Fruit fly (Drosophila melanogaster): ENCODE results near the gene Eogt.

Gene Eogt

dm6 chr2L:2361893-2362807, 18.7 kb upstream of the Eogt start:
- peak; percentile 11 for TF ChIP-seq tai (GFP tag; optimal IDR thresholded peaks at IDR 0.05)
- no peak for TF ChIP-seq HLH106 (tag; optimal IDR thresholded peaks at IDR 0.05)
- no peak for TF ChIP-seq Rel (GFP tag; optimal IDR thresholded peaks at IDR 0.05)
- TF ChIP-seq Rel (tag; optimal IDR thresholded peaks at IDR 0.05), result peak; percentile 37

dm6 chr2L:2362808-2363394, 18.0 kb upstream of the Eogt start:
- peak; percentile 86 for TF ChIP-seq Hnf4 (GFP tag; optimal IDR thresholded peaks at IDR 0.05)
- peak; percentile 29 for TF ChIP-seq h (GFP tag; optimal IDR thresholded peaks at IDR 0.05)
- TF ChIP-seq fru (GFP tag; optimal IDR thresholded peaks at IDR 0.05), result peak; percentile 70
- TF ChIP-seq Rel (GFP tag; optimal IDR thresholded peaks at IDR 0.05), result no peak
- peak; percentile 36 for TF ChIP-seq Rel (tag; optimal IDR thresholded peaks at IDR 0.05)
- no peak for TF ChIP-seq Dif (GFP tag; optimal IDR thresholded peaks at IDR 0.05; ENCODE audit: partially characterized antibody)

dm6 chr2L:2363626-2364147, 17.2 kb upstream of the Eogt start:
- TF ChIP-seq Mio (GFP tag; optimal IDR thresholded peaks at IDR 0.05) (no peak), brk (GFP tag; optimal IDR thresholded peaks at IDR 0.05) (peak; percentile 93), sv (GFP tag; optimal IDR thresholded peaks at IDR 0.05) (peak; percentile 85), dl (GFP tag; optimal IDR thresholded peaks at IDR 0.05; ENCODE audit: insufficient read depth in 1 of 2, partially characterized antibody in 2 of 2) (no peak), br (GFP tag; optimal IDR thresholded peaks at IDR 0.05) (peak; percentile 84), CG32264 (GFP tag; optimal IDR thresholded peaks at IDR 0.05) (peak; percentile 65), fru (GFP tag; optimal IDR thresholded peaks at IDR 0.05) (peak; percentile 93), h (GFP tag; optimal IDR thresholded peaks at IDR 0.05) (peak; percentile 96), Dfd (GFP tag; optimal IDR thresholded peaks at IDR 0.05) (no peak), OdsH (GFP tag; optimal IDR thresholded peaks at IDR 0.05) (peak; percentile 92), Vsx2 (GFP tag; optimal IDR thresholded peaks at IDR 0.05; ENCODE audit: partially characterized antibody) (no peak), pan (optimal IDR thresholded peaks at IDR 0.05) (no peak), woc (GFP tag; optimal IDR thresholded peaks at IDR 0.05) (peak; percentile 78), jim (GFP tag; optimal IDR thresholded peaks at IDR 0.05) (no peak), Hr78 (GFP tag; optimal IDR thresholded peaks at IDR 0.05) (no peak), Abd-B (GFP tag; optimal IDR thresholded peaks at IDR 0.05) (no peak), lola (GFP tag; optimal IDR thresholded peaks at IDR 0.05) (no peak), dsf (GFP tag; optimal IDR thresholded peaks at IDR 0.05; ENCODE audit: borderline replicate concordance) (peak; percentile 41), Hnf4 (GFP tag; optimal IDR thresholded peaks at IDR 0.05) (peak; percentile 82), usp (GFP tag; optimal IDR thresholded peaks at IDR 0.05) (no peak), foxo (GFP tag; optimal IDR thresholded peaks at IDR 0.05) (peak in 1 of 2 experiments; percentile 95), CG9705 (GFP tag; optimal IDR thresholded peaks at IDR 0.05) (peak; percentile 88), sage (GFP tag; optimal IDR thresholded peaks at IDR 0.05) (peak; percentile 96), HLH106 (tag; optimal IDR thresholded peaks at IDR 0.05) (peak; percentile 97), Hr83 (GFP tag; optimal IDR thresholded peaks at IDR 0.05; ENCODE audit: poor library complexity, severe bottlenecking) (peak; percentile 51), Dif (GFP tag; optimal IDR thresholded peaks at IDR 0.05; ENCODE audit: partially characterized antibody) (no peak), N (GFP tag; optimal IDR thresholded peaks at IDR 0.05) (no peak), ey (GFP tag; optimal IDR thresholded peaks at IDR 0.05) (peak; percentile 91), Sp1 (GFP tag; optimal IDR thresholded peaks at IDR 0.05) (peak; percentile 97), dmrt93B (GFP tag; optimal IDR thresholded peaks at IDR 0.05) (peak; percentile 91), rgr (GFP tag; optimal IDR thresholded peaks at IDR 0.05) (peak; percentile 96), Rel (GFP tag; optimal IDR thresholded peaks at IDR 0.05) (peak; percentile 94), Rel (tag; optimal IDR thresholded peaks at IDR 0.05) (peak; percentile 84), Jra (GFP tag; optimal IDR thresholded peaks at IDR 0.05) (no peak), Myc (optimal IDR thresholded peaks at IDR 0.05) (no peak), tai (GFP tag; optimal IDR thresholded peaks at IDR 0.05) (no peak), CrebA (GFP tag; optimal IDR thresholded peaks at IDR 0.05; ENCODE audit: borderline replicate concordance) (no peak), GATAd (GFP tag; optimal IDR thresholded peaks at IDR 0.05) (no peak), psq (GFP tag; optimal IDR thresholded peaks at IDR 0.05) (peak; percentile 89)
